Fruit fly (Drosophila melanogaster): ENCODE measurements around the gene Pdxk.

dm6 chr3L:9355555-9355954 is 4.6 kb upstream of the Pdxk start:
- TF ChIP-seq CTCF (optimal IDR thresholded peaks at IDR 0.05), result no peak
- no peak for TF ChIP-seq CG8478 (optimal IDR thresholded peaks at IDR 0.05)
